Worm (Caenorhabditis elegans) whole organism, L2 larva: ENCODE measurements around the gene Y39G8B.9.

Experiments
- F13H6.1 ChIP-seq: sonication (generic microtip); optimal IDR thresholded peaks from 2 replicates; lab custom pipeline; 2016; ENCODE audit warnings: missing genetic modification characterization, missing compliant biosample characterization
- aly-2 ChIP-seq: fragments of 150-350 bp; optimal IDR thresholded peaks from 2 replicates; lab custom pipeline; 2014; ENCODE audit warnings: missing biosample characterization, missing genetic modification characterization
- ama-1 ChIP-seq: fragments of 150-350 bp; optimal IDR thresholded peaks from 2 replicates; lab custom pipeline; 2018; ENCODE audit warnings: inconsistent platforms
- fos-1 ChIP-seq: fragments of 150-350 bp; optimal IDR thresholded peaks from 2 replicates; lab custom pipeline; 2014; ENCODE audit warnings: missing biosample characterization, missing genetic modification characterization
- lin-39 ChIP-seq: fragments of 150-350 bp; optimal IDR thresholded peaks from 2 replicates; lab custom pipeline; 2014; ENCODE audit warnings: missing biosample characterization, missing genetic modification reagents, missing genetic modification characterization
- mdl-1 ChIP-seq, 2 experiments: fragments of 150-350 bp in 1 of 2; sonication (generic microtip) in 1 of 2; optimal IDR thresholded peaks; 2 replicates each; lab custom pipeline; 2017; ENCODE audit warnings: missing biosample characterization in 2 of 2, missing genetic modification characterization in 2 of 2
- nhr-10 ChIP-seq: sonication (generic microtip); optimal IDR thresholded peaks from 2 replicates; lab custom pipeline; 2017; ENCODE audit warnings: missing biosample characterization, missing genetic modification characterization
- nhr-23 ChIP-seq: fragments of 150-350 bp; optimal IDR thresholded peaks from 2 replicates; lab custom pipeline; 2014; ENCODE audit warnings: missing biosample characterization, missing genetic modification reagents, missing genetic modification characterization
- nhr-237 ChIP-seq: fragments of 150-350 bp; optimal IDR thresholded peaks from 2 replicates; lab custom pipeline; 2014; ENCODE audit warnings: missing biosample characterization, missing genetic modification characterization
- sem-4 ChIP-seq: fragments of 150-350 bp; optimal IDR thresholded peaks from 2 replicates; lab custom pipeline; 2014; ENCODE audit warnings: missing biosample characterization, missing genetic modification reagents, missing genetic modification characterization
- snpc-4 ChIP-seq: fragments of 150-350 bp; optimal IDR thresholded peaks from 2 replicates; lab custom pipeline; 2014; ENCODE audit warnings: missing biosample characterization, missing genetic modification characterization
- unc-55 ChIP-seq: fragments of 150-350 bp; sonication (generic microtip); optimal IDR thresholded peaks from 3 replicates; lab custom pipeline; 2014; ENCODE audit warnings: missing biosample characterization, missing genetic modification reagents, missing genetic modification characterization
- ztf-11 ChIP-seq: sonication (generic microtip); optimal IDR thresholded peaks from 2 replicates; lab custom pipeline; 2017; ENCODE audit warnings: missing biosample characterization, missing genetic modification characterization

ce11 chrII:13961567-13961966 lies 19.6 kb upstream of the Y39G8B.9 start:
- no peak for TF ChIP-seq ztf-11 (tag; lab: Kevin White, UChicago)
- TF ChIP-seq lin-39 (tag; lab: Kevin White, UChicago), result no peak
- no peak for TF ChIP-seq sem-4 (tag; lab: Kevin White, UChicago)
- no peak for TF ChIP-seq aly-2
- no peak for TF ChIP-seq unc-55
- no peak for TF ChIP-seq nhr-10
- TF ChIP-seq mdl-1 (tag; optimal IDR thresholded peaks at IDR 0.05; lab: Kevin White, UChicago), result no peak
- TF ChIP-seq snpc-4 (tag; lab: Kevin White, UChicago), result no peak
- TF ChIP-seq F13H6.1 (tag; lab: Kevin White, UChicago), result no peak
- no peak for TF ChIP-seq nhr-237 (tag; lab: Kevin White, UChicago)
- no peak for TF ChIP-seq nhr-23 (tag; lab: Kevin White, UChicago)
- TF ChIP-seq ama-1 (lab: Kevin White, UChicago), result no peak
- TF ChIP-seq fos-1 (tag; lab: Kevin White, UChicago), result no peak
